Worm (Caenorhabditis elegans) whole organism, early embryonic: ENCODE results near the gene Y25C1A.6.

ENCODE experiments used
- B0310.2 ChIP-seq: sonication (generic microtip); optimal IDR thresholded peaks from 2 replicates; lab custom pipeline; 2016; ENCODE audit warnings: mild to moderate bottlenecking, missing genetic modification characterization, missing compliant biosample characterization
- F13C5.2 ChIP-seq: sonication (generic microtip); optimal IDR thresholded peaks from 2 replicates; lab custom pipeline; 2017; ENCODE audit warnings: mild to moderate bottlenecking, missing genetic modification characterization, inconsistent platforms, missing compliant biosample characterization
- aly-1 ChIP-seq: sonication (generic microtip); optimal IDR thresholded peaks from 2 replicates; lab custom pipeline; 2016; ENCODE audit warnings: missing genetic modification characterization, missing compliant biosample characterization
- ama-1 ChIP-seq: fragments of 150-350 bp; optimal IDR thresholded peaks from 2 replicates; lab custom pipeline; 2014
- ceh-13 ChIP-seq: fragments of 200-800 bp; sonication (Bioruptor generic); optimal IDR thresholded peaks from 2 replicates; lab custom pipeline; 2018; ENCODE audit warnings: mild to moderate bottlenecking, missing genetic modification characterization, missing compliant biosample characterization
- ceh-36 ChIP-seq: sonication (generic microtip); optimal IDR thresholded peaks from 2 replicates; lab custom pipeline; 2016; ENCODE audit warnings: missing genetic modification characterization, inconsistent platforms, missing compliant biosample characterization
- ets-7 ChIP-seq: sonication (generic microtip); optimal IDR thresholded peaks from 2 replicates; lab custom pipeline; 2016; ENCODE audit warnings: missing genotype, missing genetic modification characterization, missing compliant biosample characterization
- flt-1 ChIP-seq: fragments of 200-800 bp; sonication (Bioruptor generic); IDR thresholded peaks from 2 replicates; pipeline ENCODE4 v1.3.6; 2022; ENCODE audit warnings: missing genetic modification characterization, missing compliant biosample characterization
- hmbx-1 ChIP-seq: sonication (generic microtip); optimal IDR thresholded peaks from 2 replicates; lab custom pipeline; 2016; ENCODE audit warnings: mild to moderate bottlenecking, missing genetic modification characterization, missing compliant biosample characterization
- hmg-4 ChIP-seq: fragments of 200-800 bp; sonication (Bioruptor generic); optimal IDR thresholded peaks from 2 replicates; lab custom pipeline; 2018; ENCODE audit warnings: mild to moderate bottlenecking, missing genetic modification characterization, missing compliant biosample characterization
- hnd-1 ChIP-seq: sonication (generic microtip); optimal IDR thresholded peaks from 2 replicates; lab custom pipeline; 2016; ENCODE audit warnings: missing genetic modification characterization, missing compliant biosample characterization
- pes-1 ChIP-seq: fragments of 200-800 bp; sonication (Bioruptor generic); IDR thresholded peaks from 2 replicates; pipeline ENCODE4 v1.3.6; 2022; ENCODE audit warnings: missing genetic modification reagents, missing genetic modification characterization, missing compliant biosample characterization
- scrt-1 ChIP-seq: fragments of 200-800 bp; sonication (Bioruptor generic); IDR thresholded peaks from 2 replicates; pipeline ENCODE4 v1.3.6; 2022; ENCODE audit warnings: missing genetic modification characterization, missing compliant biosample characterization
- sea-1 ChIP-seq: fragments of 200-800 bp; sonication (Bioruptor generic); conservative IDR thresholded peaks from 2 replicates; pipeline ENCODE4 v1.3.6; 2022; ENCODE audit warnings: missing genetic modification characterization, missing compliant biosample characterization
- tbx-11 ChIP-seq: fragments of 200-800 bp; sonication (Bioruptor generic); IDR thresholded peaks from 2 replicates; pipeline ENCODE4 v1.3.6; 2022; ENCODE audit warnings: missing genetic modification characterization, missing compliant biosample characterization
- tbx-37 ChIP-seq: fragments of 200-800 bp; sonication (Bioruptor generic); conservative IDR thresholded peaks from 2 replicates; pipeline ENCODE4 v1.3.6; 2022; ENCODE audit warnings: missing genetic modification reagents, missing genetic modification characterization, missing compliant biosample characterization
- tra-4 ChIP-seq: sonication (generic microtip); optimal IDR thresholded peaks from 2 replicates; lab custom pipeline; 2017; ENCODE audit warnings: missing genetic modification characterization, missing compliant biosample characterization

Gene Y25C1A.6

ce11 chrII:3054622-3055021 is 6.3 kb upstream of the Y25C1A.6 start:
- TF ChIP-seq aly-1 (tag; lab: Kevin White, UChicago) (peak; percentile 36), B0310.2 (tag; lab: Kevin White, UChicago) (no peak), tbx-37 (GFP tag; lab: Robert Waterston, UW) (no peak)

DNA sequence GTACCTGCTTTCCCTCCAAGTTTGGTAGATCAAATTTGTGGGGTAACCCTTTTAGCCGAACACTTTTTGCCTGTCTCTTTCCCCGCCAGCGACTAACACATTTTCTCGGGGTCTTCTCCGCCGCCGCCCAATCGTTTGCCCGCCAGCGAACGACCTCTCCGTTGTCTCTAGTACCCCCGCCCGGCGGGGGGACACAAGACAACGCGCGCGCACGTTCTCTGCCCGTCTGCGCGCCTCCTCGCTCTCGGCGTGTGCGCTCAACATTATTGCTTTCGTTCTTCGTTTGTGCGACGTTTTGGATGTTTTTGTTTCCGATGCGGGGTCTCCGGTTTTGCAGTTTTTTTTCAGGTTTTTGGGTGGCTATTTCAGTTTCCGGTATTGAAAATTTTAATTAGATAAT is 5.4 kb upstream of the Y25C1A.6 start:
- TF ChIP-seq scrt-1 (GFP tag; lab: Robert Waterston, UW) (no peak), hnd-1 (tag; lab: Kevin White, UChicago) (no peak), hmg-4 (GFP tag; lab: Kevin White, UChicago) (peak; percentile 44), B0310.2 (tag; lab: Kevin White, UChicago) (no peak), ceh-36 (peak; percentile 9), tbx-37 (GFP tag; lab: Robert Waterston, UW) (no peak), ama-1 (lab: Kevin White, UChicago) (no peak), sea-1 (GFP tag; lab: Robert Waterston, UW) (no peak), flt-1 (GFP tag; lab: Robert Waterston, UW) (no peak), tbx-11 (GFP tag; lab: Robert Waterston, UW) (no peak), hmbx-1 (tag; lab: Kevin White, UChicago) (no peak), F13C5.2 (peak; percentile 49), ceh-13 (GFP tag; lab: Kevin White, UChicago) (no peak), pes-1 (GFP tag; lab: Robert Waterston, UW) (no peak), ets-7 (tag; lab: Kevin White, UChicago) (no peak), aly-1 (tag; lab: Kevin White, UChicago) (peak; percentile 9)

DNA sequence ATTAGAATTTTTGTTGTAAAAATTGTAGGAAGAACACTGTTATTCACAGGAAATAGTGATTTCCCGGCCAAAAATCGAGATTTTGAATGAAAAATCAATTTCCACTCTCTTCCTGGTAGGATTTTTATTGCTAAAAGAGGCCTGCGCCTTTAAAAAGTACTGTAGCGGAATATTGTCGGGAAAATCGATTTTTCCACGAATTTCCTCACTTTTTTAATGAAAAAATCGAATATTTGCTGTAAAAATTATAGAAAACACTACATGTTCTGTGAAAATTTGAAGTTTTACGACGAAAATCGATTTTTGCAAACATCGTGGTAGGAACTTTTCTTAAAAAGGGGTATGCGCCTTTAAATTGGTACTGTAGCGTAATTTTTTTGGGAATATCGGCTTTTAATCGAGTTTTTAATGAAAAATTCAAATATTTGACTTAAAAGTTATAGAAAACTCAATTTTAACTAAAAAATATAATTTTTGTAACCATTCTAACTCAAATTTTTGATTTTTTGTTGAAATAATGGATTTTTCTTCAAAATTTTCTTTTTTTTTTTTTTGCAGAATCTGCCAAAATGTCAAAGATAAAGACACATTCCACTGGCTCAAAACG is 4.5 kb upstream of the Y25C1A.6 start, which contains the start of gene lin-8:
Gene lin-8 (plus strand): TSS at position 557 of the 607 bp plus-strand sequence.
- TF ChIP-seq ama-1 (lab: Kevin White, UChicago) (no peak), scrt-1 (GFP tag; lab: Robert Waterston, UW) (no peak), sea-1 (GFP tag; lab: Robert Waterston, UW) (no peak), aly-1 (tag; lab: Kevin White, UChicago) (no peak), ets-7 (tag; lab: Kevin White, UChicago) (no peak), tra-4 (tag; lab: Kevin White, UChicago) (no peak), F13C5.2 (no peak), tbx-11 (GFP tag; lab: Robert Waterston, UW) (no peak), ceh-13 (GFP tag; lab: Kevin White, UChicago) (no peak), tbx-37 (GFP tag; lab: Robert Waterston, UW) (no peak), pes-1 (GFP tag; lab: Robert Waterston, UW) (no peak), ceh-36 (no peak), B0310.2 (tag; lab: Kevin White, UChicago) (no peak), hnd-1 (tag; lab: Kevin White, UChicago) (no peak), hmg-4 (GFP tag; lab: Kevin White, UChicago) (no peak), flt-1 (GFP tag; lab: Robert Waterston, UW) (no peak), hmbx-1 (tag; lab: Kevin White, UChicago) (no peak)

ce11 chrII:3061605-3062004 is 723 bp downstream of the Y25C1A.6 start:
- TF ChIP-seq tbx-37 (GFP tag; lab: Robert Waterston, UW), result no peak
- TF ChIP-seq B0310.2 (tag; lab: Kevin White, UChicago), result no peak
- TF ChIP-seq ceh-13 (GFP tag; lab: Kevin White, UChicago), result no peak
- no peak for TF ChIP-seq sea-1 (GFP tag; lab: Robert Waterston, UW)

ce11 chrII:3062222-3062621 is 1.3 kb downstream of the Y25C1A.6 start:
- TF ChIP-seq ceh-36 (no peak), tbx-11 (GFP tag; lab: Robert Waterston, UW) (no peak), ets-7 (tag; lab: Kevin White, UChicago) (no peak), flt-1 (GFP tag; lab: Robert Waterston, UW) (no peak), pes-1 (GFP tag; lab: Robert Waterston, UW) (0 out of 2 replicates have a peak, but pooled peaks have one; percentile 26), sea-1 (GFP tag; lab: Robert Waterston, UW) (no peak), aly-1 (tag; lab: Kevin White, UChicago) (no peak), scrt-1 (GFP tag; lab: Robert Waterston, UW) (0 out of 2 replicates have a peak, but pooled peaks have one; percentile 9), tra-4 (tag; lab: Kevin White, UChicago) (no peak), F13C5.2 (no peak), hnd-1 (tag; lab: Kevin White, UChicago) (no peak)

ce11 chrII:3062876-3063275 is 2.0 kb downstream of the Y25C1A.6 start:
- TF ChIP-seq hmbx-1 (tag; lab: Kevin White, UChicago) (no peak), ceh-13 (GFP tag; lab: Kevin White, UChicago) (no peak), scrt-1 (GFP tag; lab: Robert Waterston, UW) (no peak), ets-7 (tag; lab: Kevin White, UChicago) (no peak), ama-1 (lab: Kevin White, UChicago) (no peak), ceh-36 (no peak), tbx-11 (GFP tag; lab: Robert Waterston, UW) (no peak), hnd-1 (tag; lab: Kevin White, UChicago) (no peak), F13C5.2 (no peak), flt-1 (GFP tag; lab: Robert Waterston, UW) (no peak), aly-1 (tag; lab: Kevin White, UChicago) (no peak), sea-1 (GFP tag; lab: Robert Waterston, UW) (no peak), tra-4 (tag; lab: Kevin White, UChicago) (no peak), hmg-4 (GFP tag; lab: Kevin White, UChicago) (no peak)

ce11 chrII:3063366-3063765 is 2.5 kb downstream of the Y25C1A.6 start:
- TF ChIP-seq B0310.2 (tag; lab: Kevin White, UChicago) (no peak), pes-1 (GFP tag; lab: Robert Waterston, UW) (no peak), hmbx-1 (tag; lab: Kevin White, UChicago) (no peak), sea-1 (GFP tag; lab: Robert Waterston, UW) (no peak), ets-7 (tag; lab: Kevin White, UChicago) (no peak), flt-1 (GFP tag; lab: Robert Waterston, UW) (no peak), ama-1 (lab: Kevin White, UChicago) (no peak)
